Worm (Caenorhabditis elegans) whole organism, young adult: ENCODE data around the gene nlp-28.

Experiments
- Y79H2A.3 ChIP-seq: fragments of 200-800 bp; sonication (Bioruptor generic); conservative IDR thresholded peaks from 2 replicates; pipeline ENCODE4 v1.3.6; 2022; ENCODE audit warnings: missing genetic modification reagents, missing genetic modification characterization, missing compliant biosample characterization
- bed-2 ChIP-seq: fragments of 200-800 bp; sonication (Bioruptor generic); IDR thresholded peaks from 2 replicates; pipeline ENCODE4 v1.3.6; 2022; ENCODE audit warnings: missing genetic modification reagents, missing genetic modification characterization, missing compliant biosample characterization
- ceh-100 ChIP-seq: fragments of 200-800 bp; sonication (Bioruptor generic); IDR thresholded peaks from 2 replicates; pipeline ENCODE4 v1.3.6; 2022; ENCODE audit warnings: missing genetic modification reagents, missing genetic modification characterization, missing compliant biosample characterization
- dpl-1 ChIP-seq: fragments of 150-350 bp; optimal IDR thresholded peaks from 2 replicates; lab custom pipeline; 2014; ENCODE audit warnings: missing biosample characterization, missing genetic modification reagents, missing genetic modification characterization
- him-1 ChIP-seq: sonication (generic microtip); optimal IDR thresholded peaks from 2 replicates; lab custom pipeline; 2016; ENCODE audit warnings: missing genotype, missing genetic modification reagents, missing genetic modification characterization, missing compliant biosample characterization
- lin-54 ChIP-seq: fragments of 200-800 bp; sonication (Bioruptor generic); optimal IDR thresholded peaks from 2 replicates; lab custom pipeline; 2018; ENCODE audit warnings: mild to moderate bottlenecking, missing genetic modification characterization, missing compliant biosample characterization
- nhr-90 ChIP-seq: sonication (generic microtip); optimal IDR thresholded peaks from 2 replicates; lab custom pipeline; 2016; ENCODE audit warnings: missing genotype, mild to moderate bottlenecking, missing genetic modification characterization, missing compliant biosample characterization
- unc-130 ChIP-seq: sonication (generic microtip); optimal IDR thresholded peaks from 2 replicates; lab custom pipeline; 2016; ENCODE audit warnings: missing genetic modification reagents, missing genetic modification characterization, missing compliant biosample characterization
- unc-62 ChIP-seq: fragments of 150-350 bp; optimal IDR thresholded peaks from 2 replicates; lab custom pipeline; 2014; ENCODE audit warnings: missing biosample characterization, missing genetic modification reagents, missing genetic modification characterization
- xnd-1 ChIP-seq: sonication (generic microtip); optimal IDR thresholded peaks from 2 replicates; lab custom pipeline; 2016; ENCODE audit warnings: missing genotype, missing genetic modification reagents, missing genetic modification characterization, missing compliant biosample characterization
- ztf-25 ChIP-seq: fragments of 200-800 bp; sonication (Bioruptor generic); IDR thresholded peaks from 2 replicates; pipeline ENCODE4 v1.3.6; 2022; ENCODE audit warnings: missing genetic modification reagents, missing genetic modification characterization, missing compliant biosample characterization

DNA sequence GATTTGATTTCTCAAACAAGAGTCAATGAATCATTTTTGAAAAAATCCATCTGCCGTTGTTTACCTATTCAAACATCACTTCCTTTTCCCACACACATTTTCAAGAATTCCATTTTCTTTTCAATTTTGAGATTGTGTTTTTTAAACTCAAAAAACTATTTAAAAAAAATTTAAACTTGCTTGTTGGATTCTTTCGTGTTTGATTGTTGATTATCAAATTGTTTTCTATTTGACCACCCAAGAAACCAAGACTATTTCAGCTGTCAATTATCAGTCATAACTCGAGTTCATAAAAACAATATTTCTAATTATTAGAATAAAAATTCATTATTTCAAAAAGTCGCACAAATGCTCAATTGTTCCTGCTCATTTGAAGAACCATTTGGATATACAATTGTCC lies 17.5 kb downstream of the nlp-28 start, which contains the start of gene srh-8:
- TF ChIP-seq ztf-25 (no peak), xnd-1 (tag; lab: Kevin White, UChicago) (no peak), dpl-1 (GFP tag; lab: Kevin White, UChicago) (no peak), unc-62 (GFP tag; lab: Kevin White, UChicago) (no peak), him-1 (tag; lab: Kevin White, UChicago) (no peak), unc-130 (GFP tag; lab: Kevin White, UChicago) (no peak), ceh-100 (GFP tag; lab: Robert Waterston, UW) (no peak), Y79H2A.3 (GFP tag; lab: Robert Waterston, UW) (no peak), nhr-90 (tag; lab: Kevin White, UChicago) (no peak), lin-54 (GFP tag; lab: Kevin White, UChicago) (no peak), bed-2 (GFP tag; lab: Robert Waterston, UW) (no peak)
